Worm (Caenorhabditis elegans): Measurements from ENCODE around the gene F38E1.3.

Gene F38E1.3

ce11 chrV:8383716-8384115 is 7.8 kb downstream of the F38E1.3 start, which contains the start of gene F52E1.14:
Gene F52E1.14 (plus strand): TSS chrV:8383922.
- TF ChIP-seq ztf-4 (tag; optimal IDR thresholded peaks at IDR 0.05) (no peak), skn-1 (tag; optimal IDR thresholded peaks at IDR 0.05) (no peak), nhr-71 (tag; optimal IDR thresholded peaks at IDR 0.05) (peak; percentile 14), hlh-17 (GFP tag; optimal IDR thresholded peaks at IDR 0.05; ENCODE audit: borderline replicate concordance) (no peak), blmp-1 (tag; optimal IDR thresholded peaks at IDR 0.05) (no peak), nhr-77 (tag; optimal IDR thresholded peaks at IDR 0.05) (no peak), snu-23 (GFP tag; optimal IDR thresholded peaks at IDR 0.05) (no peak), nhr-12 (tag; optimal IDR thresholded peaks at IDR 0.05) (no peak), ztf-11 (tag; optimal IDR thresholded peaks at IDR 0.05) (no peak), lsy-2 (tag; optimal IDR thresholded peaks at IDR 0.05) (no peak), swsn-7 (tag; optimal IDR thresholded peaks at IDR 0.05) (no peak), hlh-4 (tag; optimal IDR thresholded peaks at IDR 0.05) (no peak), zag-1 (tag; optimal IDR thresholded peaks at IDR 0.05) (no peak), lin-35 (GFP tag; optimal IDR thresholded peaks at IDR 0.05) (peak in 1 of 2 experiments; percentile 45), efl-1 (optimal IDR thresholded peaks at IDR 0.05) (no peak), efl-1 (GFP tag; optimal IDR thresholded peaks at IDR 0.05 in 1 of 2) (no peak), elt-3 (tag; optimal IDR thresholded peaks at IDR 0.05) (no peak), lin-39 (tag; optimal IDR thresholded peaks at IDR 0.05) (no peak), nhr-11 (tag; optimal IDR thresholded peaks at IDR 0.05) (no peak), grh-1 (GFP tag; IDR thresholded peaks at IDR 0.05) (no peak), lin-13 (GFP tag; optimal IDR thresholded peaks at IDR 0.05) (no peak), irx-1 (tag; optimal IDR thresholded peaks at IDR 0.05) (no peak), unc-86 (tag; optimal IDR thresholded peaks at IDR 0.05) (no peak), snpc-4 (tag; optimal IDR thresholded peaks at IDR 0.05) (no peak), isw-1 (GFP tag; IDR thresholded peaks at IDR 0.05) (no peak), lin-14 (GFP tag; optimal IDR thresholded peaks at IDR 0.05) (no peak), dsc-1 (tag; optimal IDR thresholded peaks at IDR 0.05) (no peak), jun-1 (tag; optimal IDR thresholded peaks at IDR 0.05) (peak; percentile 24), vab-15 (tag; optimal IDR thresholded peaks at IDR 0.05) (no peak), mep-1 (tag; optimal IDR thresholded peaks at IDR 0.05) (no peak), elt-2 (tag; optimal IDR thresholded peaks at IDR 0.05) (peak; percentile 95), xbp-1 (tag; optimal IDR thresholded peaks at IDR 0.05) (no peak), alr-1 (tag; optimal IDR thresholded peaks at IDR 0.05; ENCODE audit: borderline replicate concordance) (no peak), pqm-1 (tag; optimal IDR thresholded peaks at IDR 0.05) (no peak), efl-3 (GFP tag; optimal IDR thresholded peaks at IDR 0.05) (no peak), egl-13 (tag; optimal IDR thresholded peaks at IDR 0.05) (no peak)

DNA sequence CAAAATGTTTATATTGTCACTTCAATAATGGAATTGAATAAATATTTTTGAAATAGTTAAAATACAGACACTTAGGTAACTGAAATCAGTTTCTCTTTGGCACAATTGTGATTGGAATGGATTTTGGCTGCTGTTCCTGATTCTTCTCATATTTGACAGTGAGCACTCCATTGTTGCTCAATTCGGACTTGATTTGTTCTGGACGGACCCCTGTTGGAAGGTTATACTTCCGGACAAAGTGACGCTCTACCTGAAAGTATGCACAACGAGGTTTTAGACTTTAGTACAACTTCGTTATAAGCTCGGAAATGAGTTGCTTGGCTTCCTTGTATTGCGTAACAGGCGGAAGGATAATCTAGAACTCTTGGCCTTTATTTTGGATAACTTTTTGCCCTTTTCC is 8.9 kb downstream of the F38E1.3 start:
- TF ChIP-seq lin-13 (GFP tag; optimal IDR thresholded peaks at IDR 0.05): no peak

ce11 chrV:8385879-8386530 is 10.1 kb downstream of the F38E1.3 start, which contains the start of gene hsp-17:
Gene hsp-17 (minus strand): TSS chrV:8385929.
- TF ChIP-seq nhr-20 (tag; optimal IDR thresholded peaks at IDR 0.05) (no peak), pqm-1 (tag; optimal IDR thresholded peaks at IDR 0.05) (peak; percentile 24), efl-1 (optimal IDR thresholded peaks at IDR 0.05) (no peak), efl-1 (GFP tag; optimal IDR thresholded peaks at IDR 0.05 in 1 of 2) (peak in 1 of 2 experiments; percentile 45), elt-2 (tag; optimal IDR thresholded peaks at IDR 0.05) (peak; percentile 66)

DNA sequence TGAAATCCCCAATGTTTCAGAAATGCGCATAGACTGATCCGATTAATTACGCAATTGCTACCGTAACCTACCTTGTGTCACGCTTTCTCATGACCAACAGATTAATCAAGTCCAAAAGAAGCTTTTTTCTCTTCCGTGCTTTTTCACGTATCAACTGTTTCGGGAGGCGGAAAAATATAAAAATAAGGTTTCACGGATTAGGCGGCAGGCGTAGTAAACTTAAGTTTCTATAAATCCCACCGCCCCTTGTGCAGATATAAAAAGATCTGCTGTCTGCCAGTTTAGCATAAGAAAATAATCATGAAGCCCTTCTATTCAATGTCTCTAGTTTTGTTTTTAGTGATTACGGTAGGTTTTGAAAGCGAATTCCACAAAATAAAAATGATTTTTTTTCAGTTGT is 11.1 kb downstream of the F38E1.3 start, which contains the start of gene gcy-7:
gcy-7 (plus strand) TSS at position 301 of the 400 bp plus-strand sequence.
- TF ChIP-seq C34B4.2 (tag; optimal IDR thresholded peaks at IDR 0.05) (no peak), lin-14 (GFP tag; optimal IDR thresholded peaks at IDR 0.05) (no peak), nhr-47 (tag; optimal IDR thresholded peaks at IDR 0.05) (no peak), mdl-1 (tag; optimal IDR thresholded peaks at IDR 0.05) (no peak), fkh-4 (tag; optimal IDR thresholded peaks at IDR 0.05; ENCODE audit: borderline replicate concordance) (no peak), sptf-1 (tag; optimal IDR thresholded peaks at IDR 0.05) (no peak), lin-39 (tag; optimal IDR thresholded peaks at IDR 0.05) (no peak)

Measured in whole organism, L1 larva.